Fruit fly (Drosophila melanogaster) Kc167 (cell line): ENCODE results near the gene SP1029.

Experiments used
- Myc ChIP-seq: fragments of >200 bp; optimal IDR thresholded peaks from 2 replicates; lab custom pipeline; 2017; ENCODE audit warnings: missing external identifiers
- Sin3A ChIP-seq: fragments of >200 bp; optimal IDR thresholded peaks from 2 replicates; lab custom pipeline; 2018; ENCODE audit warnings: missing external identifiers
- h ChIP-seq: fragments of >200 bp; optimal IDR thresholded peaks from 3 replicates; lab custom pipeline; 2018; ENCODE audit warnings: missing external identifiers
- insv ChIP-seq: fragments of >200 bp; optimal IDR thresholded peaks from 3 replicates; lab custom pipeline; 2018; ENCODE audit warnings: missing external identifiers
- psq ChIP-seq: fragments of >200 bp; optimal IDR thresholded peaks from 2 replicates; lab custom pipeline; 2017; ENCODE audit warnings: missing external identifiers
- ttk ChIP-seq: sonication (Bioruptor generic); optimal IDR thresholded peaks from 2 replicates; lab custom pipeline; 2017; ENCODE audit warnings: missing external identifiers

SP1029 gene

DNA sequence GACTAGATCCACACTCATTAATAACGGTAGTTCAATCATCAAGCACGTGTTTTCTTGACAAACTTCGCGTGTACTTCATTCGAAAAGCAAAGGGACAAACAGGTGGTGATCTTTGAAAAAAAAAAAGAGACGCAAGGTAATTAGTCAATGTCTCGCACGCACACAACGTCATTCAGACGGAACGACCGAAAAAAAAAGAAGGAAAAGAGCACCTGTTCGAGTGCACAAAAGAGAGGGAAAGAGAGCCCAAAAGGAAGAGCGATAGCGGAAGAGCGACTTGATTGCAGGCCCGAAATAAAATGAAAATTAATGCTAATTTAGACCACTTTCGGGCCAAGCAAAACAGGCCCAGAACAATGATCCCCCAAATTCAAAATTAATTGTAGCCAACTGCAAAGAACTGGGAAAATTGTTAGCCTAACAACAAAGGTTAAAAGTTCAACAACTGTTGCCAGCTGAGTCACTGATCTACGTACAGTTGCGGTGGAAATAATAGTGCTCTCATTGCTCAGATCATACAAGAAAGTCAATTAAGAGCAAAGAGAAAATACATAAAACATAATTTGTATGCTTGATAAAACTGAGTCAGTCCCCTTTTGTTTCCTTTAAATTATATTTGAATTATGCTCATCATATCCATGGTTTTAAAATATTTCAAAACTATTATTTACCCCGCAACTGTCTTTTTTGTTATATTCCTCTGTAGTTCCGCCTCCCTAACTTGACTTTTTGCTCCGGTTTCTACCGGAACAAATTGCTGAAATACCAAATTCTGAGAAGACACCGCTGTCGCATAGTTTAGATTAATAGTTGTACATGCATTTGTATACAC is 34.4 kb downstream of the SP1029 start:
- TF ChIP-seq psq (lab: Kevin White, UChicago) (no peak), insv (lab: Kevin White, UChicago) (no peak), ttk (lab: Kevin White, UChicago) (no peak), Sin3A (lab: Kevin White, UChicago) (no peak), h (no peak), Myc (no peak)

DNA sequence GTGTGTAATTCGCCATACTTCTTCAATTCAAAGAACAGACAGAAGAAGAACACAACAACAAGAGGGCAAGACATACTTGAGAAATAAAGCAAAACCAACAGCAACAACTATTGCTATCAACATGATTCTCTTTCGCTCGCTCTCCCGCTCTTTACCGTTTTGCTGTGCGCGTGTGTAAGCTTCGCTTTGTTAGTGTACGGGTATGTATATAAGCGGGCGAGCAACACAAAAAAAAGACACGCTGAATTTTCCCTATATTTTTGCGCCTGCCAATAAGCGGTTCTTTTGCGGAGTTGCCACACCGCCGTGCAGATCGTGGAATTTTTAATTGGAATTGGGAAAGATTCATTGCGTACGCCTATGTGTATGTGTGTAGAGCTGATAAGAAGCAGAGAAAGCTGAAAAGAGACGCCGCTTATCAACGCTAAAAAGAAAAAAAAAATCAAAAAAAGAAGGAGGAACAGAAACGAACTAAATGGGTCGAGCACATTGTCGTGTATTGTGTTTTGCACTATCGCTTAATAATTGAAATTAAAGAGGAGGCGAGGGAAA is 35.2 kb downstream of the SP1029 start:
- no peak for TF ChIP-seq psq (lab: Kevin White, UChicago)

- TF ChIP-seq ttk (lab: Kevin White, UChicago) (no peak), Sin3A (lab: Kevin White, UChicago) (no peak), Myc (no peak), psq (lab: Kevin White, UChicago) (no peak), h (no peak), insv (lab: Kevin White, UChicago) (no peak)
Observed at dm6 chr3R:29214262-29214661, 36.0 kb downstream of the SP1029 start.

dm6 chr3R:29213416-29213815 is 36.8 kb downstream of the SP1029 start:
- TF ChIP-seq insv (lab: Kevin White, UChicago), result no peak

dm6 chr3R:29212534-29212933 is 37.7 kb downstream of the SP1029 start:
- no peak for TF ChIP-seq psq (lab: Kevin White, UChicago)
- no peak for TF ChIP-seq h
- TF ChIP-seq ttk (lab: Kevin White, UChicago), result no peak
- TF ChIP-seq insv (lab: Kevin White, UChicago), result no peak

DNA sequence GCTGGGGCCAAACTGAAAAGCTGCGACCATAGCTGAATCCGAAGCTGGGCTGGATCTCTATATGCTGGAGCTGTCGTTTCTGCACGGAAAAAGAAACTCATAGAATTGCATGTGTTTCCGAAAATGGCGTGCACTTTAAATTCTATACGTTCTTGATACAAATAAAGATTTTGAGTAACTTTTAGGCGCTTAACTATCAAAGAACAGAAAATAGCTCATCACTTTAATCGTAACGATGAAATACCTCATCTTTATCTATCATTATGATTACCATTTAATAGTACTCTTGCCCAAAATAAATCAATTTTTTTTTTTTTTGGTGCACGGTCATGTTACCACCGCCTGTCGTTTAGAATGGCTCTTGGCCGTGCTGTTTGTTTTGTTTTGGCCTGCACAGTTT is 38.5 kb downstream of the SP1029 start:
- TF ChIP-seq ttk (lab: Kevin White, UChicago), result no peak
- TF ChIP-seq Sin3A (lab: Kevin White, UChicago), result no peak
- TF ChIP-seq psq (lab: Kevin White, UChicago), result no peak
- TF ChIP-seq h, result no peak
- TF ChIP-seq Myc, result no peak
- TF ChIP-seq insv (lab: Kevin White, UChicago), result no peak

dm6 chr3R:29210542-29211393 is 39.5 kb downstream of the SP1029 start:
- TF ChIP-seq psq (lab: Kevin White, UChicago) (no peak), Sin3A (lab: Kevin White, UChicago) (no peak), ttk (lab: Kevin White, UChicago) (no peak), Myc (no peak), h (no peak), insv (lab: Kevin White, UChicago) (no peak)

DNA sequence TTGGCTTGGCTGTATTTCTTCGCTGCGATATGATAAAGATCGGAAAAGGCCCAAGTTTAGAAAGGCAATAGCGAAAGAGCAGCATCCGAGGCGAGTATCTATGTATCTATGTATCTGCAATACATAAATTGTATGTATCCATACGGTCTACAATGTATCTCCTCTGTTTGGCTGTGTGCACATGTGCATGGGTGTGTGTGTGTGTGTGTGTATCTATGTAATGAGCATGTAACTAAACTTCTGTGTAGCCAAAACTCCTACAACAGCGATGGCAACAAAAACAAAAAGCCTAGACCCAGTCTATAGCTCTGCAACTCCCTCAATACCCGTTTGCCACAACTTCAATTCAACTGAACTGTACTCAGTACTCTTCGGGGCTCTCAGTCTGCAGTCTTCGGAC is 40.2 kb downstream of the SP1029 start:
- TF ChIP-seq ttk (lab: Kevin White, UChicago) (no peak), Myc (no peak), h (no peak), psq (lab: Kevin White, UChicago) (no peak), Sin3A (lab: Kevin White, UChicago) (no peak), insv (lab: Kevin White, UChicago) (no peak)

DNA sequence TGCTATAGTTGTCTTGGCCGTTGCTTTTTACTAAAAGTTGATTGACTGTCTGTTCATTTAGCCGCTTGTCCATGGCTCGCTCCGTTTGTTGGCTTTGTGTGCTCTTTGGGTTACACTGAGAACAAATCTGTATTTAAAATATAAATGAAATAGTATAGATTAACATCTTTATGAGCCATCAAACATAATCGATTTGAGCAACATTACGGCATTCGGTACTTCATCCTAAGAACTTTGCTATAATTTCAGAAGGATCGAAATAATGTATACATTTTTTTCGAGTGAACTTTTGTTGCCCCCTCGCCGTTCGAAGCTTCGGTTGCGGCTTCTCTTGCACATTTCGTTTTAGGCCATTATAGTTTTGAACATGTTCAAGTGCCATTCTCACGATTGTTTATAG is 42.3 kb downstream of the SP1029 start:
- TF ChIP-seq psq (lab: Kevin White, UChicago), result no peak
- TF ChIP-seq insv (lab: Kevin White, UChicago), result no peak
- TF ChIP-seq h, result no peak
- TF ChIP-seq ttk (lab: Kevin White, UChicago), result no peak
- TF ChIP-seq Myc, result no peak
- no peak for TF ChIP-seq Sin3A (lab: Kevin White, UChicago)

dm6 chr3R:29207012-29207656 is 43.1 kb downstream of the SP1029 start:
- TF ChIP-seq Myc (no peak), Sin3A (lab: Kevin White, UChicago) (no peak), psq (lab: Kevin White, UChicago) (no peak), ttk (lab: Kevin White, UChicago) (no peak)

- TF ChIP-seq psq (lab: Kevin White, UChicago) (no peak), insv (lab: Kevin White, UChicago) (no peak), h (no peak), Sin3A (lab: Kevin White, UChicago) (no peak), ttk (lab: Kevin White, UChicago) (no peak), Myc (no peak)
Observed at dm6 chr3R:29206198-29207011, 43.8 kb downstream of the SP1029 start.
